Fruit fly (Drosophila melanogaster) whole organism, wandering third instar larva: ENCODE results near the gene CG7183.

ENCODE experiments used
- Abd-B ChIP-seq: fragments of >200 bp; optimal IDR thresholded peaks from 2 replicates; lab custom pipeline; 2017; ENCODE audit warnings: missing biosample characterization, missing genetic modification characterization
- CG32264 ChIP-seq: fragments of 200-800 bp; sonication (Bioruptor generic); optimal IDR thresholded peaks from 2 replicates; lab custom pipeline; 2016; ENCODE audit warnings: missing biosample characterization, missing genetic modification characterization
- CG9705 ChIP-seq: fragments of 200-800 bp; sonication (Bioruptor generic); optimal IDR thresholded peaks from 2 replicates; lab custom pipeline; 2018; ENCODE audit warnings: missing biosample characterization, mild to moderate bottlenecking, missing genetic modification characterization
- CrebA ChIP-seq: fragments of 200-800 bp; sonication (Bioruptor generic); optimal IDR thresholded peaks from 2 replicates; lab custom pipeline; 2016; ENCODE audit warnings: missing biosample characterization, mild to moderate bottlenecking, missing genetic modification characterization, borderline replicate concordance
- Dfd ChIP-seq: fragments of >200 bp; optimal IDR thresholded peaks from 2 replicates; lab custom pipeline; 2017; ENCODE audit warnings: missing biosample characterization, missing genetic modification characterization
- Dif ChIP-seq: fragments of 200-275, 200-300 bp; sonication (Bioruptor generic); optimal IDR thresholded peaks from 2 replicates; lab custom pipeline; 2018; ENCODE audit warnings: missing biosample characterization, missing genetic modification characterization; ENCODE audit not compliant: partially characterized antibody
- HLH106 ChIP-seq: fragments of 200-800 bp; optimal IDR thresholded peaks from 3 replicates; lab custom pipeline; 2019; ENCODE audit warnings: missing biosample characterization, mild to moderate bottlenecking, missing genetic modification characterization, moderate library complexity
- Hnf4 ChIP-seq: fragments of 200-800 bp; sonication (Bioruptor generic); optimal IDR thresholded peaks from 2 replicates; lab custom pipeline; 2016; ENCODE audit warnings: missing biosample characterization, mild to moderate bottlenecking, missing genetic modification characterization
- Hr78 ChIP-seq: fragments of >200 bp; optimal IDR thresholded peaks from 2 replicates; lab custom pipeline; 2017; ENCODE audit warnings: missing biosample characterization, missing genetic modification characterization
- Hr83 ChIP-seq: fragments of 200-300 bp; sonication (Bioruptor generic); optimal IDR thresholded peaks from 2 replicates; lab custom pipeline; 2016; ENCODE audit warnings: missing biosample characterization, mild to moderate bottlenecking, missing genetic modification characterization, moderate library complexity; ENCODE audit not compliant: poor library complexity, severe bottlenecking
- Jra ChIP-seq: sonication (Bioruptor generic); optimal IDR thresholded peaks from 2 replicates; lab custom pipeline; 2016; ENCODE audit warnings: missing biosample characterization, missing genetic modification characterization
- Mio ChIP-seq: sonication (Bioruptor generic); optimal IDR thresholded peaks from 2 replicates; lab custom pipeline; 2016; ENCODE audit warnings: missing biosample characterization, missing genetic modification characterization
- Myc ChIP-seq: fragments of >200 bp; optimal IDR thresholded peaks from 2 replicates; lab custom pipeline; 2017
- N ChIP-seq: fragments of >200 bp; optimal IDR thresholded peaks from 2 replicates; lab custom pipeline; 2018; ENCODE audit warnings: missing biosample characterization, missing external identifiers, missing genetic modification characterization
- OdsH ChIP-seq: fragments of 200-800 bp; sonication (Bioruptor generic); optimal IDR thresholded peaks from 2 replicates; lab custom pipeline; 2016; ENCODE audit warnings: missing biosample characterization, mild to moderate bottlenecking, missing genetic modification characterization
- Rel ChIP-seq, 2 experiments: fragments of 200-800 bp; sonication (Bioruptor generic) in 1 of 2; optimal IDR thresholded peaks; 2 replicates in 1 of 2; 3 replicates in 1 of 2; lab custom pipeline; 2016 to 2019; ENCODE audit warnings: mild to moderate bottlenecking in 2 of 2, missing biosample characterization in 2 of 2, missing genetic modification characterization in 2 of 2, moderate library complexity in 1 of 2
- Sp1 ChIP-seq: fragments of 200-800 bp; sonication (Bioruptor generic); optimal IDR thresholded peaks from 3 replicates; lab custom pipeline; 2019; ENCODE audit warnings: missing biosample characterization, mild to moderate bottlenecking, missing genetic modification characterization, moderate library complexity
- br ChIP-seq: fragments of 200-800 bp; sonication (Bioruptor generic); optimal IDR thresholded peaks from 2 replicates; lab custom pipeline; 2016; ENCODE audit warnings: missing biosample characterization, missing genetic modification characterization
- brk ChIP-seq: fragments of 200-800 bp; sonication (Bioruptor generic); optimal IDR thresholded peaks from 2 replicates; lab custom pipeline; 2016; ENCODE audit warnings: missing biosample characterization, mild to moderate bottlenecking, missing genetic modification characterization
- dl ChIP-seq, 2 experiments: fragments of 175-275, 200-275 bp in 1 of 2; fragments of 200-275 bp in 1 of 2; sonication (Bioruptor generic); optimal IDR thresholded peaks; lab custom pipeline; 2018; ENCODE audit warnings: mild to moderate bottlenecking in 2 of 2, missing biosample characterization in 2 of 2, missing genetic modification characterization in 2 of 2, moderate library complexity in 2 of 2; ENCODE audit not compliant: partially characterized antibody in 2 of 2, insufficient read depth in 1 of 2
- dmrt93B ChIP-seq: fragments of 200-800 bp; sonication (Bioruptor generic); optimal IDR thresholded peaks from 2 replicates; lab custom pipeline; 2018; ENCODE audit warnings: missing biosample characterization, mild to moderate bottlenecking, missing genetic modification characterization
- dsf ChIP-seq: sonication (Bioruptor generic); optimal IDR thresholded peaks from 2 replicates; lab custom pipeline; 2016; ENCODE audit warnings: missing biosample characterization, missing genetic modification characterization, borderline replicate concordance
- ey ChIP-seq: fragments of 200-800 bp; sonication (Bioruptor generic); optimal IDR thresholded peaks from 2 replicates; lab custom pipeline; 2016; ENCODE audit warnings: missing biosample characterization, missing genetic modification characterization
- foxo ChIP-seq, 2 experiments: fragments of 200-800 bp; sonication (Bioruptor generic); optimal IDR thresholded peaks; 2 replicates in 1 of 2; 3 replicates in 1 of 2; lab custom pipeline; 2016 to 2017; ENCODE audit warnings: missing biosample characterization in 2 of 2, missing genetic modification characterization in 2 of 2
- fru ChIP-seq: fragments of 200-800 bp; sonication (Bioruptor generic); optimal IDR thresholded peaks from 3 replicates; lab custom pipeline; 2016; ENCODE audit warnings: missing biosample characterization, mild to moderate bottlenecking, missing genetic modification characterization
- h ChIP-seq: fragments of 200-800 bp; sonication (Bioruptor generic); optimal IDR thresholded peaks from 3 replicates; lab custom pipeline; 2016; ENCODE audit warnings: missing biosample characterization, mild to moderate bottlenecking, missing genetic modification characterization
- lola ChIP-seq: fragments of >200 bp; optimal IDR thresholded peaks from 2 replicates; lab custom pipeline; 2017; ENCODE audit warnings: missing biosample characterization, missing genetic modification characterization
- pan ChIP-seq: fragments of >200 bp; optimal IDR thresholded peaks from 2 replicates; lab custom pipeline; 2017
- psq ChIP-seq: fragments of 200-800 bp; sonication (Bioruptor generic); optimal IDR thresholded peaks from 3 replicates; lab custom pipeline; 2017; ENCODE audit warnings: missing biosample characterization, mild to moderate bottlenecking, missing genetic modification characterization, moderate library complexity
- rgr ChIP-seq: fragments of 200-800 bp; sonication (Bioruptor generic); optimal IDR thresholded peaks from 3 replicates; lab custom pipeline; 2016; ENCODE audit warnings: missing biosample characterization, mild to moderate bottlenecking, missing genetic modification characterization
- sage ChIP-seq: fragments of 200-800 bp; sonication (Bioruptor generic); optimal IDR thresholded peaks from 2 replicates; lab custom pipeline; 2016; ENCODE audit warnings: missing biosample characterization, mild to moderate bottlenecking, missing genetic modification characterization
- sv ChIP-seq: fragments of 200-800 bp; sonication (Bioruptor generic); optimal IDR thresholded peaks from 3 replicates; lab custom pipeline; 2016; ENCODE audit warnings: missing biosample characterization, missing genetic modification characterization
- tai ChIP-seq: sonication (Bioruptor generic); optimal IDR thresholded peaks from 2 replicates; lab custom pipeline; 2016; ENCODE audit warnings: missing biosample characterization, missing genetic modification characterization
- usp ChIP-seq: fragments of >200 bp; optimal IDR thresholded peaks from 2 replicates; lab custom pipeline; 2017; ENCODE audit warnings: missing biosample characterization, missing genetic modification characterization
- woc ChIP-seq: sonication (Bioruptor generic); optimal IDR thresholded peaks from 2 replicates; lab custom pipeline; 2016; ENCODE audit warnings: missing biosample characterization, mild to moderate bottlenecking, missing genetic modification characterization

The CG7183 gene

DNA sequence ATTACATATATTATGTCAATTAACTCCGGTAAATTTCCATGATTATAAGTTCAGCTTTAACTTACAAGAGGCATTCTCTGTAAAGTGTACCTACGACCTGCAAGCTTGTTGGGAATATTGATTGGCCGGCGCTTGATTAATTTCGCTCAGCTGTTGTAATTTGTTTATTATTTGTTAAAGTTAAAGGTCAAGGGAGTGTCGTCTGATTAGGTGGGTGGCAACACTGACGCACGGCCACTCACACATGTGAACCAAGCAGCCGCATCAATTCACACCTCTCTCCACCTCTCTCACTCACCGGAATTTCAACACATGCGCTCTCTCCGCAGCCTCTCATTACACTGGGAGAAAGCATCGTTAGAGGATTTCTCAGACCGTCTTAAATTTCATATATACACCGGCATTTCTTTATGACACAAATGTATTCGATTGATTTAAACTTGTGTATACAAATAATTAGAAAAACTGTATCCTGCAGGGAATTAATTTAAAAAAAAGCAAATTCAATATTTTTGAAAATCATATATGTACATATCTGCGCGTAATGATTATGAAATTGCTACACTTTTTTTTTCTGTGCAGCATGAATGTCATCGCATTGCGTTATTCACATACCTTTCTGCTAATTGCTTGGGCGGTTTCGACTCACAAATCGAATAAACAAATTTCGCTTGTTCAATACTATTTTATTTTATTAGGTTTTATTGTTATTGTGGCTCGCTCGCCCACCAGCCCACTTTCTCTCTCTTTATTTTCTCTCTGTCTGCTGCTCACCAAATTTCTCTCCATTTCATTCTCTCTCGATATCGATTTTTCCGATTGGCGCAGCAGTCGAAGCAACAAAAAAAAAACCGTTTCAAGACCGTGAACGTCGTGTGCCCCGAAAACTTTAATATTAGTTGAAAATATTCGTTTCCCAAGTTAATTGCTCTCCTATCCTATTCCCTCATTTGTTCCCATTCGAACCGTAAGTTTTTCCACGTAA lies 48.2 kb downstream of the CG7183 start:
- TF ChIP-seq OdsH (GFP tag; lab: Kevin White, UChicago), result peak; percentile 78
- peak; percentile 65 for TF ChIP-seq CG9705 (GFP tag; lab: Kevin White, UChicago)
- no peak for TF ChIP-seq Dfd (GFP tag; lab: Kevin White, UChicago)
- TF ChIP-seq dmrt93B (GFP tag; lab: Kevin White, UChicago), result peak; percentile 51
- TF ChIP-seq HLH106 (tag; lab: Kevin White, UChicago), result peak; percentile 73
- TF ChIP-seq sv, result peak; percentile 93
- peak; percentile 50 for TF ChIP-seq woc (GFP tag; lab: Kevin White, UChicago)
- peak; percentile 78 for TF ChIP-seq ey (GFP tag; lab: Kevin White, UChicago)
- peak; percentile 7 for TF ChIP-seq CG32264 (GFP tag; lab: Kevin White, UChicago)
- peak; percentile 82 for TF ChIP-seq fru
- peak; percentile 78 for TF ChIP-seq h (GFP tag; lab: Kevin White, UChicago)
- TF ChIP-seq foxo (GFP tag; optimal IDR thresholded peaks at IDR 0.05; lab: Kevin White, UChicago), result peak in 1 of 2 experiments; percentile 77
- TF ChIP-seq br, result peak; percentile 68
- no peak for TF ChIP-seq dsf (GFP tag; lab: Kevin White, UChicago)
- no peak for TF ChIP-seq N (GFP tag; lab: Kevin White, UChicago)

DNA sequence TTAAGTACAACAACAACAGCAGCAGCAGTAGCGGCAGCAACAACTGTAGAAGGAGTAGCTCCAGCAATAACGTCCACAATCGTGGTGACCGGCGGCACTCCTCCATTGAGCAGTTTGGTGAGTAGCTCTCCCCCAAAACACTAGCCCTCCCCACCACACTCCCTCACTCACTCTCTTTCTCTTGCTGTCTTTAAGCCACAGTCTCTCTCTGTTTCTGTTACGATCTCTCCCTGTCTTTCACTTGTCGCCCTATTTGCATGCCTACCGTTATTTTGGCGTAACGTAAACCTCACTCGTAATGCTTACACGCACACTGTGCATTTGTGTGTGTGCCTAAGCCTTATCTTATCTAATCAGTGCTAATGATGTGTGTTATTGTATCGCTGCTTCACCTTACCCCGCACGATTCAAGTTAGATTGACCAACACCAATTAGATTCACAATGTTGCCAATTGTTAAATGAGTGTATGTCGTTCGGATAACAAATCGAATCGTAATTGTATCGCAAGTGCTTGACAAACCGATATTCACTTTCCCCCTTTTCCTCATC lies 50.4 kb downstream of the CG7183 start:
- peak; percentile 63 for TF ChIP-seq Dif (GFP tag; lab: Kevin White, UChicago)
- no peak for TF ChIP-seq Dfd (GFP tag; lab: Kevin White, UChicago)
- peak in 1 of 2 experiments; percentile 35 for TF ChIP-seq dl (GFP tag; optimal IDR thresholded peaks at IDR 0.05; lab: Kevin White, UChicago; ENCODE audit: insufficient read depth in 1 of 2, partially characterized antibody in 2 of 2)

DNA sequence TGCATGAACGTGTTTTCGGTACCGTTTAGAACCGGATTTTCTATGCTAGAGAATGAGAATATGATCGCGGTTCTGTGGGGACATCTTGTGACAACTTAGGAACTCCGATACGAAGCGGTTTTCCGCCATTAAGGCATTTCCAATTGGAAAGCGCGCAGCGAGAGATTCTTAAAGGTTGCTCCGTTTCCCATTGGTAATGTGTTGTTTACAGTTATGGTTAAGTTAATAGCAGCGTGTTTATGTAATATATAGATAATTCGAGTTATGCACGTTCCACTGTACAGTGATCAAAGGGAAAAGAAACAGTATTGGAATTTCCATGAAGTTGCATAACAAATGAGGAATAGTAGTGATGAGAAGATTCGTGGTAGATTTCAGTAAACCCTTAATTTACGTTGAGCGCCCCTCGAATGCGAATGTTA lies 51.6 kb downstream of the CG7183 start:
- TF ChIP-seq Mio (GFP tag; lab: Kevin White, UChicago), result no peak
- no peak for TF ChIP-seq CG9705 (GFP tag; lab: Kevin White, UChicago)
- TF ChIP-seq h (GFP tag; lab: Kevin White, UChicago), result peak; percentile 19
- no peak for TF ChIP-seq pan (lab: Kevin White, UChicago)
- no peak for TF ChIP-seq Myc
- TF ChIP-seq Hnf4 (GFP tag; lab: Kevin White, UChicago), result peak; percentile 44
- TF ChIP-seq sv, result no peak
- peak; percentile 25 for TF ChIP-seq HLH106 (tag; lab: Kevin White, UChicago)
- no peak for TF ChIP-seq psq (GFP tag; lab: Kevin White, UChicago)
- TF ChIP-seq Dfd (GFP tag; lab: Kevin White, UChicago), result no peak
- no peak for TF ChIP-seq lola (GFP tag; lab: Kevin White, UChicago)
- peak in 1 of 2 experiments; percentile 50 for TF ChIP-seq foxo (GFP tag; optimal IDR thresholded peaks at IDR 0.05; lab: Kevin White, UChicago)
- no peak for TF ChIP-seq br
- TF ChIP-seq fru, result peak; percentile 25
- TF ChIP-seq rgr, result peak; percentile 29
- peak; percentile 33 for TF ChIP-seq ey (GFP tag; lab: Kevin White, UChicago)
- no peak for TF ChIP-seq Rel (GFP tag; optimal IDR thresholded peaks at IDR 0.05; lab: Kevin White, UChicago)
- no peak for TF ChIP-seq Rel (tag; optimal IDR thresholded peaks at IDR 0.05; lab: Kevin White, UChicago)

DNA sequence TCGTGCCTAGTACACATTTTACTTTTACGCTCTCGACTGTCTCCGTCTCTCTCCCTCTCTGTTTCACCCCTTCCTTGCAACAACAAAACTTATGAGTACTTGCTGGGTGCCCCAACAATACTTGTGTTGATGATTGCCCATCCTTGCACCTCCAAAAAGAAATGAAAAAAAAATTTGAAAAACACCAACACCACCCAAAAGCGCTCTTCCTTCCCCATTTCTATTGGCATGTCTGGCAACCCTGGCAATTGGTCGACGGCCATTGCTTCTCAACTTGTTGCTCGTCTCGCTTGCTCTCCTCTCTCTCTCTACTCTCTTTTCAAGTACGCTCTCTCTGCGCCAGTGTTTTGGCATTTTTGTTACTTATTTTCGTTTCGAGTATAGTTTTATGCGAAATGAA lies 52.1 kb downstream of the CG7183 start:
- TF ChIP-seq psq (GFP tag; lab: Kevin White, UChicago) (peak; percentile 40), Mio (GFP tag; lab: Kevin White, UChicago) (no peak), CG32264 (GFP tag; lab: Kevin White, UChicago) (no peak), N (GFP tag; lab: Kevin White, UChicago) (no peak), Myc (no peak), CG9705 (GFP tag; lab: Kevin White, UChicago) (no peak), woc (GFP tag; lab: Kevin White, UChicago) (no peak), Jra (GFP tag; lab: Kevin White, UChicago) (peak; percentile 10), Hnf4 (GFP tag; lab: Kevin White, UChicago) (peak; percentile 6), Hr78 (GFP tag; lab: Kevin White, UChicago) (no peak), CrebA (GFP tag; lab: Kevin White, UChicago) (no peak), pan (lab: Kevin White, UChicago) (no peak), Hr83 (peak; percentile 70), fru (peak; percentile 31), Abd-B (GFP tag; lab: Kevin White, UChicago) (no peak), Dfd (GFP tag; lab: Kevin White, UChicago) (no peak), sv (no peak), dl (GFP tag; optimal IDR thresholded peaks at IDR 0.05; lab: Kevin White, UChicago; ENCODE audit: insufficient read depth in 1 of 2, partially characterized antibody in 2 of 2) (peak; percentile 97), Sp1 (GFP tag; lab: Kevin White, UChicago) (peak; percentile 41), dmrt93B (GFP tag; lab: Kevin White, UChicago) (no peak), lola (GFP tag; lab: Kevin White, UChicago) (no peak), Rel (GFP tag; optimal IDR thresholded peaks at IDR 0.05; lab: Kevin White, UChicago) (no peak), Rel (tag; optimal IDR thresholded peaks at IDR 0.05; lab: Kevin White, UChicago) (peak; percentile 8), usp (GFP tag; lab: Kevin White, UChicago) (no peak), br (no peak), brk (GFP tag; lab: Kevin White, UChicago) (no peak), sage (no peak), h (GFP tag; lab: Kevin White, UChicago) (peak; percentile 29), OdsH (GFP tag; lab: Kevin White, UChicago) (peak; percentile 36), tai (GFP tag; lab: Kevin White, UChicago) (no peak), rgr (peak; percentile 58)
